Worm (Caenorhabditis elegans) whole organism, young adult: Measurements from ENCODE around the gene ubxn-4.

Experiments
- B0019.2 ChIP-seq: fragments of 200-800 bp; sonication (Bioruptor generic); conservative IDR thresholded peaks from 2 replicates; pipeline ENCODE4 v1.3.6; 2022; ENCODE audit warnings: missing genetic modification reagents, missing genetic modification characterization, missing compliant biosample characterization
- C06A6.2 ChIP-seq: fragments of 200-800 bp; sonication (Bioruptor generic); conservative IDR thresholded peaks from 2 replicates; pipeline ENCODE4 v1.3.6; 2022; ENCODE audit warnings: missing genetic modification characterization, missing compliant biosample characterization
- D2030.7 ChIP-seq: fragments of 200-800 bp; sonication (Bioruptor generic); IDR thresholded peaks from 2 replicates; pipeline ENCODE4 v1.3.6; 2022; ENCODE audit warnings: missing genetic modification reagents, missing genetic modification characterization, missing compliant biosample characterization
- F10E7.11 ChIP-seq: sonication (generic microtip); optimal IDR thresholded peaks from 2 replicates; lab custom pipeline; 2017; ENCODE audit warnings: mild to moderate bottlenecking, missing genetic modification characterization, moderate library complexity, missing compliant biosample characterization
- F23B12.7 ChIP-seq: sonication (generic microtip); optimal IDR thresholded peaks from 2 replicates; lab custom pipeline; 2017; ENCODE audit warnings: missing genetic modification characterization, mild to moderate bottlenecking, missing compliant biosample characterization, antibody characterized with exemption, moderate library complexity; ENCODE audit not compliant: insufficient read depth
- F33H1.4 ChIP-seq: fragments of 200-800 bp; sonication (Bioruptor generic); IDR thresholded peaks from 2 replicates; pipeline ENCODE4 v1.3.6; 2022; ENCODE audit warnings: missing genetic modification reagents, missing genetic modification characterization, missing compliant biosample characterization
- F57A8.1 ChIP-seq: fragments of 200-800 bp; sonication (Bioruptor generic); optimal IDR thresholded peaks from 2 replicates; lab custom pipeline; 2018; ENCODE audit warnings: mild to moderate bottlenecking, missing genetic modification characterization, moderate library complexity, missing compliant biosample characterization
- F57C9.4 ChIP-seq: sonication (generic microtip); optimal IDR thresholded peaks from 2 replicates; lab custom pipeline; 2017; ENCODE audit warnings: mild to moderate bottlenecking, missing genetic modification characterization, missing compliant biosample characterization
- Y67H2A.10 ChIP-seq: fragments of 200-800 bp; sonication (Bioruptor generic); conservative IDR thresholded peaks from 2 replicates; pipeline ENCODE4 v1.3.6; 2022; ENCODE audit warnings: missing genetic modification reagents, missing genetic modification characterization, missing compliant biosample characterization
- Y95B8A.8 ChIP-seq: fragments of 200-800 bp; sonication (Bioruptor generic); IDR thresholded peaks from 2 replicates; pipeline ENCODE4 v1.3.6; 2022; ENCODE audit warnings: missing genetic modification reagents, missing genetic modification characterization, missing compliant biosample characterization
- ama-1 ChIP-seq, 3 experiments: fragments of 150-350 bp in 1 of 3; sonication (generic microtip) in 2 of 3; optimal IDR thresholded peaks; 2 replicates each; lab custom pipeline; 2014 to 2018; ENCODE audit warnings: missing biosample characterization in 2 of 3, missing genetic modification characterization in 2 of 3, missing genetic modification reagents in 2 of 3
- athp-1 ChIP-seq: sonication (generic microtip); optimal IDR thresholded peaks from 2 replicates; lab custom pipeline; 2017; ENCODE audit warnings: mild to moderate bottlenecking, missing genetic modification characterization, missing compliant biosample characterization
- attf-3 ChIP-seq: fragments of 200-800 bp; sonication (Bioruptor generic); conservative IDR thresholded peaks from 2 replicates; pipeline ENCODE4 v1.3.6; 2022; ENCODE audit warnings: missing genetic modification reagents, missing genetic modification characterization, missing compliant biosample characterization
- attf-5 ChIP-seq: fragments of 200-800 bp; sonication (Bioruptor generic); optimal IDR thresholded peaks from 2 replicates; lab custom pipeline; 2018; ENCODE audit warnings: mild to moderate bottlenecking, missing genetic modification characterization, missing compliant biosample characterization
- bed-2 ChIP-seq: fragments of 200-800 bp; sonication (Bioruptor generic); IDR thresholded peaks from 2 replicates; pipeline ENCODE4 v1.3.6; 2022; ENCODE audit warnings: missing genetic modification reagents, missing genetic modification characterization, missing compliant biosample characterization
- cebp-1 ChIP-seq, 2 experiments: fragments of 200-800 bp in 1 of 2; sonication (Bioruptor generic) in 1 of 2; sonication (generic microtip) in 1 of 2; IDR thresholded peaks in 1 of 2; optimal IDR thresholded peaks in 1 of 2; 2 replicates each; pipeline versions ENCODE4 v1.3.6 to Lab custom; 2017 to 2022; ENCODE audit warnings: missing compliant biosample characterization in 2 of 2, missing genetic modification characterization in 2 of 2, mild to moderate bottlenecking in 1 of 2, missing genetic modification reagents in 1 of 2, moderate library complexity in 1 of 2
- cebp-2 ChIP-seq: fragments of 200-800 bp; sonication (Bioruptor generic); IDR thresholded peaks from 2 replicates; pipeline ENCODE4 v1.3.6; 2022; ENCODE audit warnings: missing genetic modification characterization, missing compliant biosample characterization
- ceh-27 ChIP-seq: fragments of 200-800 bp; sonication (Bioruptor generic); optimal IDR thresholded peaks from 2 replicates; lab custom pipeline; 2018; ENCODE audit warnings: mild to moderate bottlenecking, missing genetic modification characterization, moderate library complexity, missing compliant biosample characterization
- ceh-79 ChIP-seq: sonication (generic microtip); optimal IDR thresholded peaks from 2 replicates; lab custom pipeline; 2017; ENCODE audit warnings: mild to moderate bottlenecking, missing genetic modification characterization, missing compliant biosample characterization
- ceh-91 ChIP-seq: fragments of 200-800 bp; sonication (Bioruptor generic); IDR thresholded peaks from 2 replicates; pipeline ENCODE4 v1.3.6; 2022; ENCODE audit warnings: missing genetic modification reagents, missing genetic modification characterization, missing compliant biosample characterization
- dox-1 ChIP-seq: fragments of 200-800 bp; sonication (Bioruptor generic); IDR thresholded peaks from 2 replicates; pipeline ENCODE4 v1.3.6; 2022; ENCODE audit warnings: missing genetic modification reagents, missing genetic modification characterization, missing compliant biosample characterization
- dpff-1 ChIP-seq: sonication (generic microtip); optimal IDR thresholded peaks from 2 replicates; lab custom pipeline; 2017; ENCODE audit warnings: mild to moderate bottlenecking, missing genetic modification characterization, missing compliant biosample characterization
- egl-44 ChIP-seq: fragments of 200-800 bp; sonication (Bioruptor generic); IDR thresholded peaks from 2 replicates; pipeline ENCODE4 v1.3.6; 2022; ENCODE audit warnings: missing genetic modification reagents, missing genetic modification characterization, missing compliant biosample characterization
- ets-4 ChIP-seq: fragments of 200-800 bp; sonication (Bioruptor generic); optimal IDR thresholded peaks from 2 replicates; lab custom pipeline; 2018; ENCODE audit warnings: mild to moderate bottlenecking, missing genetic modification characterization, missing compliant biosample characterization
- fkh-3 ChIP-seq: sonication (generic microtip); optimal IDR thresholded peaks from 2 replicates; lab custom pipeline; 2016; ENCODE audit warnings: mild to moderate bottlenecking, missing genetic modification characterization, missing compliant biosample characterization
- gei-17 ChIP-seq: fragments of 200-800 bp; sonication (Bioruptor generic); optimal IDR thresholded peaks from 2 replicates; lab custom pipeline; 2018; ENCODE audit warnings: mild to moderate bottlenecking, missing genetic modification characterization, missing compliant biosample characterization
- hlh-26 ChIP-seq: fragments of 200-800 bp; sonication (Bioruptor generic); conservative IDR thresholded peaks from 2 replicates; pipeline ENCODE4 v1.3.6; 2022; ENCODE audit warnings: missing genetic modification reagents, missing genetic modification characterization, missing compliant biosample characterization
- hmg-1.2 ChIP-seq: fragments of 200-800 bp; sonication (Bioruptor generic); IDR thresholded peaks from 2 replicates; pipeline ENCODE4 v1.3.6; 2022; ENCODE audit warnings: missing genetic modification reagents, missing genetic modification characterization, missing compliant biosample characterization
- hrde-1 ChIP-seq: sonication (generic microtip); optimal IDR thresholded peaks from 2 replicates; lab custom pipeline; 2016; ENCODE audit warnings: missing genetic modification characterization, mild to moderate bottlenecking, missing compliant biosample characterization, moderate library complexity, missing genotype, missing genetic modification reagents, borderline replicate concordance
- lir-1 ChIP-seq: fragments of 200-800 bp; sonication (Bioruptor generic); conservative IDR thresholded peaks from 2 replicates; pipeline ENCODE4 v1.3.6; 2022; ENCODE audit warnings: missing genetic modification reagents, missing genetic modification characterization, missing compliant biosample characterization
- madf-3 ChIP-seq: fragments of 200-800 bp; sonication (Bioruptor generic); IDR thresholded peaks from 2 replicates; pipeline ENCODE4 v1.3.6; 2022; ENCODE audit warnings: missing genetic modification reagents, missing genetic modification characterization, missing compliant biosample characterization
- madf-8 ChIP-seq: fragments of 200-800 bp; sonication (Bioruptor generic); conservative IDR thresholded peaks from 2 replicates; pipeline ENCODE4 v1.3.6; 2022; ENCODE audit warnings: missing genetic modification reagents, missing genetic modification characterization, missing compliant biosample characterization
- mel-28 ChIP-seq: sonication (generic microtip); optimal IDR thresholded peaks from 2 replicates; lab custom pipeline; 2016; ENCODE audit warnings: borderline replicate concordance, mild to moderate bottlenecking, missing genetic modification characterization, missing compliant biosample characterization
- mes-4 ChIP-seq: sonication (generic microtip); optimal IDR thresholded peaks from 2 replicates; lab custom pipeline; 2016; ENCODE audit warnings: missing genotype, missing genetic modification characterization, missing compliant biosample characterization
- nhr-120 ChIP-seq: fragments of 200-800 bp; sonication (Bioruptor generic); IDR thresholded peaks from 2 replicates; pipeline ENCODE4 v1.3.6; 2022; ENCODE audit warnings: missing genetic modification characterization, missing compliant biosample characterization
- nhr-179 ChIP-seq: sonication (generic microtip); optimal IDR thresholded peaks from 2 replicates; lab custom pipeline; 2016; ENCODE audit warnings: mild to moderate bottlenecking, missing genetic modification characterization, missing compliant biosample characterization
- pha-4 ChIP-seq: fragments of 150-350 bp; sonication (generic microtip); optimal IDR thresholded peaks from 2 replicates; lab custom pipeline; 2014; ENCODE audit warnings: missing biosample characterization, missing genetic modification reagents, missing genetic modification characterization
- rcor-1 ChIP-seq: fragments of 200-800 bp; sonication (Bioruptor generic); IDR thresholded peaks from 2 replicates; pipeline ENCODE4 v1.3.6; 2022; ENCODE audit warnings: missing genetic modification reagents, missing genetic modification characterization, missing compliant biosample characterization
- repo-1 ChIP-seq: sonication (generic microtip); optimal IDR thresholded peaks from 2 replicates; lab custom pipeline; 2017; ENCODE audit warnings: mild to moderate bottlenecking, missing genetic modification characterization, missing compliant biosample characterization
- snpc-1.1 ChIP-seq: sonication (generic microtip); optimal IDR thresholded peaks from 2 replicates; lab custom pipeline; 2017; ENCODE audit warnings: missing genetic modification characterization, mild to moderate bottlenecking, missing compliant biosample characterization, antibody characterized with exemption, moderate library complexity, missing genotype, missing genetic modification reagents; ENCODE audit not compliant: insufficient read depth
- sptf-2 ChIP-seq: fragments of 200-800 bp; sonication (Bioruptor generic); optimal IDR thresholded peaks from 2 replicates; lab custom pipeline; 2018; ENCODE audit warnings: mild to moderate bottlenecking, missing genetic modification characterization, missing compliant biosample characterization
- tbx-9 ChIP-seq: sonication (generic microtip); optimal IDR thresholded peaks from 2 replicates; lab custom pipeline; 2016; ENCODE audit warnings: borderline replicate concordance, missing genetic modification characterization, inconsistent platforms, missing compliant biosample characterization
- unc-130 ChIP-seq: sonication (generic microtip); optimal IDR thresholded peaks from 2 replicates; lab custom pipeline; 2016; ENCODE audit warnings: missing genetic modification reagents, missing genetic modification characterization, missing compliant biosample characterization
- zim-3 ChIP-seq: sonication (generic microtip); optimal IDR thresholded peaks from 2 replicates; lab custom pipeline; 2017; ENCODE audit warnings: mild to moderate bottlenecking, missing genetic modification characterization, moderate library complexity, missing compliant biosample characterization
- ztf-22 ChIP-seq: fragments of 200-800 bp; sonication (Bioruptor generic); optimal IDR thresholded peaks from 2 replicates; lab custom pipeline; 2018; ENCODE audit warnings: mild to moderate bottlenecking, missing genetic modification characterization, moderate library complexity, missing compliant biosample characterization
- ztf-26 ChIP-seq: sonication (generic microtip); optimal IDR thresholded peaks from 2 replicates; lab custom pipeline; 2017; ENCODE audit warnings: missing genetic modification characterization, missing compliant biosample characterization
- ztf-28 ChIP-seq: fragments of 200-800 bp; sonication (Bioruptor generic); IDR thresholded peaks from 2 replicates; pipeline ENCODE4 v1.3.6; 2022; ENCODE audit warnings: missing genetic modification reagents, missing genetic modification characterization, missing compliant biosample characterization

The ubxn-4 gene

ce11 chrIII:8443557-8444131 lies 38.3 kb upstream of the ubxn-4 start, which contains the start of gene ufbp-1 (continued):
- TF ChIP-seq mel-28 (no peak), hlh-26 (GFP tag; lab: Robert Waterston, UW) (no peak), athp-1 (peak; percentile 94), ceh-27 (GFP tag; lab: Kevin White, UChicago) (peak; percentile 67), cebp-2 (GFP tag; lab: Robert Waterston, UW) (no peak; the same call in 1 of the 2 replicates), Y95B8A.8 (GFP tag; lab: Robert Waterston, UW) (no peak), madf-8 (GFP tag; lab: Robert Waterston, UW) (no peak), hrde-1 (tag; lab: Kevin White, UChicago) (no peak), F10E7.11 (tag; lab: Kevin White, UChicago) (peak; percentile 83), mes-4 (tag; lab: Kevin White, UChicago) (no peak), B0019.2 (GFP tag; lab: Robert Waterston, UW) (no peak), ceh-91 (no peak), hmg-1.2 (GFP tag; lab: Robert Waterston, UW) (peak; percentile 46), nhr-120 (GFP tag; lab: Robert Waterston, UW) (no peak), F57C9.4 (peak; percentile 75), sptf-2 (GFP tag; lab: Kevin White, UChicago) (no peak), tbx-9 (tag; lab: Kevin White, UChicago) (no peak), gei-17 (GFP tag; lab: Kevin White, UChicago) (peak; percentile 83), ztf-22 (GFP tag; lab: Kevin White, UChicago) (peak; percentile 59), lir-1 (no peak), egl-44 (GFP tag; lab: Robert Waterston, UW) (peak; percentile 80), dpff-1 (peak; percentile 99), F23B12.7 (peak; percentile 56), ets-4 (peak; percentile 64), D2030.7 (GFP tag; lab: Robert Waterston, UW) (no peak), ztf-26 (tag; lab: Kevin White, UChicago) (peak; percentile 87), unc-130 (GFP tag; lab: Kevin White, UChicago) (peak; percentile 63), fkh-3 (tag; lab: Kevin White, UChicago) (peak; percentile 34), cebp-1 (GFP tag; IDR thresholded peaks at IDR 0.05; lab: Robert Waterston, UW) (peak; percentile 53), cebp-1 (tag; optimal IDR thresholded peaks at IDR 0.05; lab: Kevin White, UChicago) (peak; percentile 88), F33H1.4 (GFP tag; lab: Robert Waterston, UW) (no peak), ztf-28 (GFP tag; lab: Robert Waterston, UW) (no peak), repo-1 (tag; lab: Kevin White, UChicago) (peak; percentile 96), dox-1 (GFP tag; lab: Robert Waterston, UW) (peak; percentile 70), ceh-79 (tag; lab: Kevin White, UChicago) (peak; percentile 96), attf-3 (GFP tag; lab: Robert Waterston, UW) (no peak), nhr-179 (no peak), pha-4 (no peak), rcor-1 (no peak), attf-5 (GFP tag; lab: Kevin White, UChicago) (peak; percentile 86), C06A6.2 (GFP tag; lab: Robert Waterston, UW) (0 out of 2 replicates have a peak, but pooled peaks have one; percentile 14), zim-3 (tag; lab: Kevin White, UChicago) (peak; percentile 93), snpc-1.1 (no peak), ama-1 (optimal IDR thresholded peaks at IDR 0.05; lab: Kevin White, UChicago) (peak; percentile 87), ama-1 (GFP tag; optimal IDR thresholded peaks at IDR 0.05; lab: Kevin White, UChicago) (peak; percentile 72 to 82), Y67H2A.10 (GFP tag; lab: Robert Waterston, UW) (no peak), bed-2 (GFP tag; lab: Robert Waterston, UW) (no peak), madf-3 (peak; percentile 33; the same call in 1 of the 2 replicates), F57A8.1 (GFP tag; lab: Kevin White, UChicago) (no peak)
